Worm (Caenorhabditis elegans): ENCODE measurements around the gene R09A8.9.

DNA sequence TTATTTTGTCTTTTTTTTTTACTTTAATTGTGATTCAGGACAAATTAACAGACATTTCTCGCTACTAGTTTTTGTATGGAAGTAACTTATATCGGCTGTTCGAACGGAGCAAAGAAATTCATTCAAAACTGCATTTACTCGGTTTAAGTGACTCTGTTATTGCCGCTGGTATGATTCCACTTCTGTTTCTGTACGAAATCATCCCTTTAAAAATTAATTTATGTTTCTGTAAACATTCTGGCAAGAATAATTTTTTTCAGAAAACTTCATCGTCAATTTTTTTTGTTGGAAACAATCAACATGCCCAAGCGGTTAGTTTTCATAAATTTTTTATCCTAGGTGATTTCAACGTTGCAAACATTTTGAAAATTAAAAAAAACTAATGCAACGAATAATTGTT lies 24.0 kb upstream of the R09A8.9 start, which contains the start of gene T24D5.3:
- no peak for TF ChIP-seq aly-2 (tag; optimal IDR thresholded peaks at IDR 0.05)
- TF ChIP-seq unc-130 (tag; optimal IDR thresholded peaks at IDR 0.05): no peak
- no peak for TF ChIP-seq nhr-237 (tag; optimal IDR thresholded peaks at IDR 0.05)
- TF ChIP-seq rnt-1 (tag; optimal IDR thresholded peaks at IDR 0.05): no peak
- TF ChIP-seq nhr-28 (tag; optimal IDR thresholded peaks at IDR 0.05): no peak
- TF ChIP-seq lin-15B (tag; optimal IDR thresholded peaks at IDR 0.05): no peak
- TF ChIP-seq snpc-4 (tag; optimal IDR thresholded peaks at IDR 0.05): no peak
- TF ChIP-seq ztf-4 (tag; optimal IDR thresholded peaks at IDR 0.05): no peak
- TF ChIP-seq lsy-2 (tag; optimal IDR thresholded peaks at IDR 0.05): no peak
- TF ChIP-seq nhr-90 (tag; optimal IDR thresholded peaks at IDR 0.05; ENCODE audit: poor library complexity): no peak
- TF ChIP-seq ceh-82 (tag; optimal IDR thresholded peaks at IDR 0.05): no peak
- no peak for TF ChIP-seq ceh-88 (GFP tag; IDR thresholded peaks at IDR 0.05)
- no peak for TF ChIP-seq lir-3 (tag; optimal IDR thresholded peaks at IDR 0.05; ENCODE audit: poor library complexity)
- TF ChIP-seq efl-1 (optimal IDR thresholded peaks at IDR 0.05): no peak
- no peak for TF ChIP-seq efl-1 (GFP tag; optimal IDR thresholded peaks at IDR 0.05 in 1 of 2)

Data from whole organism, L1 larva.